Fruit fly (Drosophila melanogaster) whole organism: ENCODE results near the gene Dif.

Experiments used
- Dll ChIP-seq: fragments of >200 bp; optimal IDR thresholded peaks from 2 replicates; lab custom pipeline; 2017
- EcR ChIP-seq, 2 experiments: fragments of >200 bp; optimal IDR thresholded peaks; 2 replicates each; lab custom pipeline; 2017; ENCODE audit warnings: missing biosample characterization in 2 of 2, missing genetic modification characterization in 2 of 2, missing genetic modification reagents in 2 of 2
- psq ChIP-seq: fragments of >200 bp; optimal IDR thresholded peaks from 2 replicates; lab custom pipeline; 2017
- usp ChIP-seq: fragments of >200 bp; optimal IDR thresholded peaks from 2 replicates; lab custom pipeline; 2017; ENCODE audit warnings: missing biosample characterization, missing genetic modification characterization, mixed read lengths

DNA sequence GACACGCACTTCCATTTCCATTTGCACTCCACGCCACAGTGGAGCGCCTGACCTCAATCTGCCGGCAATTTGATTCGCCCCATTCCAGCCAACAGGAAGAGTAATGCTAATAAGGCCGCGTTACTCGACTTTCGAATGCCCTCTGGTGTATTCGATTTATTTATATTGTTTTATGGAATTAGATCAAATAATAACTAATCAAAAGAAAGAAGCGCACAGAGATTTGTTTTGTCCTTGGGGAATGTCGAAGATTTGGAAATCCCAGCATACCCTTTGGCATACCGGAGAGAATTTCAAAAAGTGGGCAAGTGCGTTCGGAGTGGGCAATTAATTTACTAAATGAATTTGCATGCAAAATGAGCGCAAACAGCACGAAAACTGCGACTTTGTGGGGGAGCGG is 58.1 kb downstream of the Dif start:
- TF ChIP-seq Dll (lab: Kevin White, UChicago) (no peak), psq (lab: Kevin White, UChicago) (no peak), EcR (GFP tag; optimal IDR thresholded peaks at IDR 0.05; lab: Kevin White, UChicago) (no peak), usp (GFP tag; lab: Kevin White, UChicago) (no peak)
